5 worm cellular contexts compared by ENCODE assay signal in the genomic region with DNA sequence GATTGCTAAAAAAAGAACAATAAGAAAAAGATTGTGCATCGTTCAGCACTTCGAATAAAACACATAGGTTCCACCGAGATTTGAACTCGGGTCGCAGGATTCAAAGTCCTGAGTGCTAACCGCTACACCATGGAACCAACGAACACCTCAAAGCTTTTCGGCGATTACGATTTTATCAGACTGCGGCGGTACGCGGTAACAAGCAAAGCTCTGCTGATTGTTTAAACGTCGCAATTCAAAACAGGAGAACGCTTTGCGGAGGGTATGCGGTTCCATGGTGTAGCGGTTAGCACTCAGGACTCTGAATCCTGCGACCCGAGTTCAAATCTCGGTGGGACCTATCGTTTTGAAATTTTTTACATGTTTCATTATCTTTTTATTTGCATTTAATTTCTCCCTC.
TF ChIP-seq lines count a peak whose summit lies in the region.
"Not testable (repeated sequence)": the region's sequence is repeated elsewhere in the genome, so short reads cannot be mapped to it uniquely, and the experiment has no call there.

No protein-coding gene starts in this region.

TF ChIP-seq in whole organism, L3 larva, 47 proteins besides CTCF, POLR2A, EP300 and RAD21:
- TF ChIP-seq pha-4 (tag; optimal IDR thresholded peaks at IDR 0.05; lab: Kevin White, UChicago): peak; percentile 5
- TF ChIP-seq nhr-43 (tag; optimal IDR thresholded peaks at IDR 0.05; lab: Kevin White, UChicago; ENCODE audit: poor library complexity, severe bottlenecking): peak; percentile 35
- peak; percentile 26 for TF ChIP-seq elt-2 (tag; optimal IDR thresholded peaks at IDR 0.05; lab: Kevin White, UChicago)
- TF ChIP-seq nfya-1 (tag; optimal IDR thresholded peaks at IDR 0.05; lab: Kevin White, UChicago; ENCODE audit: insufficient read depth): peak; percentile 8
TF ChIP-seq in whole organism, L3 larva: peak in this region for 4; not testable (repeated sequence) for 43.

TF ChIP-seq in whole organism, L4 larva, 104 proteins besides CTCF, POLR2A, EP300 and RAD21 (continues in another document):
- TF ChIP-seq hlh-11 (tag; optimal IDR thresholded peaks at IDR 0.05; lab: Kevin White, UChicago) (peak; percentile 17), lin-38 (GFP tag; IDR thresholded peaks at IDR 0.05; lab: Robert Waterston, UW) (peak; percentile 50), mxl-2 (GFP tag; conservative IDR thresholded peaks at IDR 0.05; lab: Robert Waterston, UW) (0 out of 2 replicates have a peak, but pooled peaks have one; percentile 38), D1046.2 (GFP tag; IDR thresholded peaks at IDR 0.05; lab: Robert Waterston, UW) (peak; percentile 56; the same call in 1 of the 2 replicates), ceh-44 (GFP tag; IDR thresholded peaks at IDR 0.05; lab: Robert Waterston, UW) (peak; percentile 67), ceh-20 (GFP tag; IDR thresholded peaks at IDR 0.05; lab: Robert Waterston, UW) (0 out of 2 replicates have a peak, but pooled peaks have one; percentile 7), duxl-1 (tag; optimal IDR thresholded peaks at IDR 0.05; lab: Kevin White, UChicago; ENCODE audit: poor library complexity) (peak; percentile 63), dmd-8 (GFP tag; IDR thresholded peaks at IDR 0.05; lab: Robert Waterston, UW) (peak; percentile 6; the same call in 1 of the 2 replicates), F49E8.2 (tag; optimal IDR thresholded peaks at IDR 0.05; lab: Kevin White, UChicago; ENCODE audit: borderline replicate concordance) (peak; percentile 36), snpc-1.2 (GFP tag; IDR thresholded peaks at IDR 0.05; lab: Robert Waterston, UW) (peak; percentile 77), mes-2 (tag; optimal IDR thresholded peaks at IDR 0.05; lab: Kevin White, UChicago; ENCODE audit: poor library complexity, severe bottlenecking) (peak; percentile 41), egl-43 (GFP tag; IDR thresholded peaks at IDR 0.05; lab: Robert Waterston, UW) (peak; percentile 88), php-3 (GFP tag; IDR thresholded peaks at IDR 0.05; lab: Robert Waterston, UW) (peak; percentile 22; the same call in 1 of the 2 replicates), mep-1 (tag; optimal IDR thresholded peaks at IDR 0.05; lab: Kevin White, UChicago) (peak; percentile 32), daf-19 (GFP tag; conservative IDR thresholded peaks at IDR 0.05; lab: Robert Waterston, UW) (peak; percentile 75), nhr-41 (GFP tag; IDR thresholded peaks at IDR 0.05; lab: Robert Waterston, UW) (0 out of 2 replicates have a peak, but pooled peaks have one; percentile 58), lim-7 (GFP tag; IDR thresholded peaks at IDR 0.05; lab: Robert Waterston, UW) (peak; percentile 82)

TF ChIP-seq in whole organism, early embryonic, 17 proteins besides CTCF, POLR2A, EP300 and RAD21:
- peak; percentile 55 for TF ChIP-seq pes-1 (GFP tag; IDR thresholded peaks at IDR 0.05; lab: Robert Waterston, UW)

TF ChIP-seq in whole organism, midembryonic, 9 proteins besides CTCF, POLR2A, EP300 and RAD21:
- peak; percentile 57; the same call in 1 of the 2 replicates for TF ChIP-seq tab-1 (GFP tag; IDR thresholded peaks at IDR 0.05; lab: Robert Waterston, UW)
TF ChIP-seq in whole organism, midembryonic: peak in this region for 1; not testable (repeated sequence) for 8.

TF ChIP-seq in whole organism, young adult, 124 proteins besides CTCF, POLR2A, EP300 and RAD21:
- TF ChIP-seq nhr-90 (tag; optimal IDR thresholded peaks at IDR 0.05; lab: Kevin White, UChicago): peak; percentile 16
- peak; percentile 26 for TF ChIP-seq T07F8.4 (tag; optimal IDR thresholded peaks at IDR 0.05; lab: Kevin White, UChicago)
- TF ChIP-seq rpc-1 (optimal IDR thresholded peaks at IDR 0.05; lab: Kevin White, UChicago): peak; percentile 78
- TF ChIP-seq rpc-1 (tag; optimal IDR thresholded peaks at IDR 0.05; lab: Kevin White, UChicago): peak; percentile 82
- TF ChIP-seq madf-3 (GFP tag; IDR thresholded peaks at IDR 0.05; lab: Robert Waterston, UW): 0 out of 2 replicates have a peak, but pooled peaks have one; percentile 12
- TF ChIP-seq ztf-25 (GFP tag; IDR thresholded peaks at IDR 0.05; lab: Robert Waterston, UW): peak; percentile 8; the same call in 1 of the 2 replicates
- peak; percentile 40 for TF ChIP-seq pbrm-1 (GFP tag; IDR thresholded peaks at IDR 0.05; lab: Robert Waterston, UW)
- TF ChIP-seq tbp1 (GFP tag; optimal IDR thresholded peaks at IDR 0.05; lab: Kevin White, UChicago): peak; percentile 87
- TF ChIP-seq die-1 (tag; optimal IDR thresholded peaks at IDR 0.05; lab: Kevin White, UChicago): peak; percentile 58
- peak; percentile 65 for TF ChIP-seq hmg-1.2 (GFP tag; IDR thresholded peaks at IDR 0.05; lab: Robert Waterston, UW)
- TF ChIP-seq nfyb-1 (GFP tag; IDR thresholded peaks at IDR 0.05; lab: Robert Waterston, UW): peak; percentile 64; the same call in 1 of the 2 replicates
- peak; percentile 74; the same call in 1 of the 2 replicates for TF ChIP-seq lin-26 (GFP tag; IDR thresholded peaks at IDR 0.05; lab: Robert Waterston, UW)
- peak; percentile 5 for TF ChIP-seq lin-54 (GFP tag; optimal IDR thresholded peaks at IDR 0.05; lab: Kevin White, UChicago)
- TF ChIP-seq F37B4.10 (GFP tag; IDR thresholded peaks at IDR 0.05; lab: Robert Waterston, UW): 0 out of 2 replicates have a peak, but pooled peaks have one; percentile 84
- peak in 1 of 2 experiments; percentile 44 for TF ChIP-seq rec-8 (tag; optimal IDR thresholded peaks at IDR 0.05; lab: Kevin White, UChicago)
- peak; percentile 15; the same call in 1 of the 2 replicates for TF ChIP-seq egrh-3 (GFP tag; IDR thresholded peaks at IDR 0.05; lab: Robert Waterston, UW)
- peak; percentile 68 for TF ChIP-seq snpc-3.4 (tag; optimal IDR thresholded peaks at IDR 0.05; lab: Kevin White, UChicago)
- TF ChIP-seq mes-4 (tag; optimal IDR thresholded peaks at IDR 0.05; lab: Kevin White, UChicago): peak; percentile 55
- 0 out of 2 replicates have a peak, but pooled peaks have one; percentile 34 for TF ChIP-seq madf-6 (GFP tag; IDR thresholded peaks at IDR 0.05; lab: Robert Waterston, UW)
- TF ChIP-seq mxl-1 (tag; optimal IDR thresholded peaks at IDR 0.05; lab: Kevin White, UChicago): peak; percentile 17
- TF ChIP-seq attf-6 (GFP tag; IDR thresholded peaks at IDR 0.05; lab: Robert Waterston, UW): 0 out of 2 replicates have a peak, but pooled peaks have one; percentile 58
- TF ChIP-seq mcd-1 (GFP tag; IDR thresholded peaks at IDR 0.05; lab: Robert Waterston, UW): peak; percentile 32; the same call in 1 of the 2 replicates
- peak; percentile 82 for TF ChIP-seq B0261.1 (tag; optimal IDR thresholded peaks at IDR 0.05; lab: Kevin White, UChicago)
- TF ChIP-seq F49E8.2 (tag; optimal IDR thresholded peaks at IDR 0.05; lab: Kevin White, UChicago; ENCODE audit: insufficient read depth): peak; percentile 39
- peak; percentile 15 for TF ChIP-seq ZK185.1 (tag; optimal IDR thresholded peaks at IDR 0.05; lab: Kevin White, UChicago; ENCODE audit: poor library complexity, severe bottlenecking)
- 0 out of 2 replicates have a peak, but pooled peaks have one; percentile 28 for TF ChIP-seq ztf-28 (GFP tag; IDR thresholded peaks at IDR 0.05; lab: Robert Waterston, UW)
- TF ChIP-seq athp-1 (tag; optimal IDR thresholded peaks at IDR 0.05; lab: Kevin White, UChicago): peak; percentile 2
- TF ChIP-seq F23B12.7 (tag; optimal IDR thresholded peaks at IDR 0.05; lab: Kevin White, UChicago; ENCODE audit: insufficient read depth): peak; percentile 12
- TF ChIP-seq Y56A3A.18 (GFP tag; IDR thresholded peaks at IDR 0.05; lab: Robert Waterston, UW): peak; percentile 62; the same call in 1 of the 2 replicates
- TF ChIP-seq ztf-18 (tag; optimal IDR thresholded peaks at IDR 0.05; lab: Kevin White, UChicago): peak; percentile 27
- peak; percentile 47; the same call in 1 of the 2 replicates for TF ChIP-seq ekl-4 (GFP tag; IDR thresholded peaks at IDR 0.05; lab: Robert Waterston, UW)
- TF ChIP-seq D2030.7 (GFP tag; IDR thresholded peaks at IDR 0.05; lab: Robert Waterston, UW): 0 out of 2 replicates have a peak, but pooled peaks have one; percentile 39
- 0 out of 2 replicates have a peak, but pooled peaks have one; percentile 63 for TF ChIP-seq nhr-120 (GFP tag; IDR thresholded peaks at IDR 0.05; lab: Robert Waterston, UW)
- not testable (repeated sequence) for TF ChIP-seq ama-1 (optimal IDR thresholded peaks at IDR 0.05; lab: Kevin White, UChicago)
- peak in 1 of 2 experiments; percentile 34 for TF ChIP-seq ama-1 (GFP tag; optimal IDR thresholded peaks at IDR 0.05; lab: Kevin White, UChicago)
- peak; percentile 6; the same call in 1 of the 2 replicates for TF ChIP-seq rcor-1 (GFP tag; IDR thresholded peaks at IDR 0.05; lab: Robert Waterston, UW)
